Worm (Caenorhabditis elegans) whole organism, mixed stage, embryonic: Measurements from ENCODE around the gene asp-3.

Experiments used
- M03D4.4 ChIP-seq: sonication (generic microtip); optimal IDR thresholded peaks from 2 replicates; lab custom pipeline; 2017; ENCODE audit warnings: mild to moderate bottlenecking, missing genetic modification characterization, missing compliant biosample characterization
- bed-3 ChIP-seq: fragments of 200-800 bp; sonication (Bioruptor generic); optimal IDR thresholded peaks from 3 replicates; lab custom pipeline; 2018; ENCODE audit warnings: mild to moderate bottlenecking, missing genetic modification characterization, moderate library complexity, missing compliant biosample characterization
- blmp-1 ChIP-seq: fragments of 150-350 bp; optimal IDR thresholded peaks from 2 replicates; lab custom pipeline; 2014; ENCODE audit warnings: missing biosample characterization, missing genetic modification characterization
- ceh-39 ChIP-seq: fragments of 150-350 bp; optimal IDR thresholded peaks from 2 replicates; lab custom pipeline; 2014; ENCODE audit warnings: missing biosample characterization, missing genetic modification characterization
- ceh-43 ChIP-seq: fragments of 200-800 bp; sonication (Bioruptor generic); optimal IDR thresholded peaks from 2 replicates; lab custom pipeline; 2018; ENCODE audit warnings: mild to moderate bottlenecking, missing genetic modification characterization, moderate library complexity, missing compliant biosample characterization
- ceh-83 ChIP-seq: fragments of 200-800 bp; sonication (Bioruptor generic); optimal IDR thresholded peaks from 2 replicates; lab custom pipeline; 2018; ENCODE audit warnings: mild to moderate bottlenecking, missing genetic modification characterization, missing compliant biosample characterization
- ces-1 ChIP-seq: fragments of 150-350 bp; optimal IDR thresholded peaks from 2 replicates; lab custom pipeline; 2014; ENCODE audit warnings: missing biosample characterization, missing genetic modification reagents, missing genetic modification characterization
- cnd-1 ChIP-seq: fragments of 200-800 bp; sonication (Bioruptor generic); optimal IDR thresholded peaks from 2 replicates; lab custom pipeline; 2018; ENCODE audit warnings: mild to moderate bottlenecking, missing genetic modification characterization, missing compliant biosample characterization
- drap-1 ChIP-seq: fragments of 200-800 bp; sonication (Bioruptor generic); optimal IDR thresholded peaks from 3 replicates; lab custom pipeline; 2018; ENCODE audit warnings: mild to moderate bottlenecking, missing genetic modification characterization, missing compliant biosample characterization
- elt-1 ChIP-seq: sonication (generic microtip); optimal IDR thresholded peaks from 2 replicates; lab custom pipeline; 2017; ENCODE audit warnings: missing genetic modification characterization, mild to moderate bottlenecking, missing compliant biosample characterization, antibody characterized with exemption, moderate library complexity, borderline replicate concordance; ENCODE audit not compliant: insufficient read depth
- elt-3 ChIP-seq: fragments of 150-350 bp; optimal IDR thresholded peaks from 2 replicates; lab custom pipeline; 2014; ENCODE audit warnings: missing biosample characterization, missing genetic modification characterization
- flh-1 ChIP-seq: fragments of 200-800 bp; sonication (Bioruptor generic); optimal IDR thresholded peaks from 2 replicates; lab custom pipeline; 2018; ENCODE audit warnings: mild to moderate bottlenecking, missing genetic modification characterization, moderate library complexity, missing compliant biosample characterization
- ham-2 ChIP-seq: fragments of 200-800 bp; sonication (Bioruptor generic); optimal IDR thresholded peaks from 2 replicates; lab custom pipeline; 2018; ENCODE audit warnings: mild to moderate bottlenecking, missing genetic modification characterization, missing compliant biosample characterization
- hlh-1 ChIP-seq: fragments of 150-350 bp; optimal IDR thresholded peaks from 2 replicates; lab custom pipeline; 2014; ENCODE audit warnings: missing biosample characterization, missing genetic modification reagents, missing genetic modification characterization
- lin-32 ChIP-seq: fragments of 200-800 bp; sonication (Bioruptor generic); optimal IDR thresholded peaks from 2 replicates; lab custom pipeline; 2018; ENCODE audit warnings: mild to moderate bottlenecking, missing genetic modification characterization, missing compliant biosample characterization
- lsy-2 ChIP-seq: fragments of 150-350 bp; optimal IDR thresholded peaks from 2 replicates; lab custom pipeline; 2014; ENCODE audit warnings: missing biosample characterization, missing genetic modification characterization
- mep-1 ChIP-seq: fragments of 150-350 bp; optimal IDR thresholded peaks from 2 replicates; lab custom pipeline; 2017; ENCODE audit warnings: missing biosample characterization, missing genetic modification reagents, missing genetic modification characterization, inconsistent platforms
- nhr-12 ChIP-seq: fragments of 150-350 bp; optimal IDR thresholded peaks from 2 replicates; lab custom pipeline; 2014; ENCODE audit warnings: missing biosample characterization, missing genetic modification characterization
- nhr-2 ChIP-seq: fragments of 150-350 bp; optimal IDR thresholded peaks from 2 replicates; lab custom pipeline; 2014; ENCODE audit warnings: missing biosample characterization, missing genetic modification characterization
- nhr-28 ChIP-seq: fragments of 150-350 bp; optimal IDR thresholded peaks from 2 replicates; lab custom pipeline; 2014; ENCODE audit warnings: missing biosample characterization, missing genetic modification characterization
- nhr-76 ChIP-seq: sonication (generic microtip); optimal IDR thresholded peaks from 2 replicates; lab custom pipeline; 2017; ENCODE audit warnings: missing biosample characterization, missing genetic modification characterization
- pha-4 ChIP-seq: fragments of 150-350 bp; optimal IDR thresholded peaks from 2 replicates; lab custom pipeline; 2018; ENCODE audit warnings: missing biosample characterization, missing genetic modification reagents, missing genetic modification characterization
- snpc-4 ChIP-seq: fragments of 150-350 bp; optimal IDR thresholded peaks from 2 replicates; lab custom pipeline; 2014; ENCODE audit warnings: missing biosample characterization, missing genetic modification characterization
- tbx-8 ChIP-seq: fragments of 200-800 bp; sonication (Bioruptor generic); optimal IDR thresholded peaks from 2 replicates; lab custom pipeline; 2018; ENCODE audit warnings: mild to moderate bottlenecking, missing genetic modification characterization, moderate library complexity, missing compliant biosample characterization
- unc-120 ChIP-seq: sonication (generic microtip); optimal IDR thresholded peaks from 2 replicates; lab custom pipeline; 2017; ENCODE audit warnings: missing genetic modification characterization, missing compliant biosample characterization; ENCODE audit not compliant: poor library complexity, severe bottlenecking
- unc-39 ChIP-seq: fragments of 150-350 bp; optimal IDR thresholded peaks from 2 replicates; lab custom pipeline; 2014; ENCODE audit warnings: missing biosample characterization, missing genetic modification characterization
- zip-8 ChIP-seq: fragments of 150-350 bp; optimal IDR thresholded peaks from 2 replicates; lab custom pipeline; 2014; ENCODE audit warnings: missing biosample characterization, missing genetic modification characterization
- ztf-11 ChIP-seq: fragments of 150-350 bp; optimal IDR thresholded peaks from 2 replicates; lab custom pipeline; 2014; ENCODE audit warnings: missing biosample characterization, missing genetic modification characterization

The asp-3 gene

DNA sequence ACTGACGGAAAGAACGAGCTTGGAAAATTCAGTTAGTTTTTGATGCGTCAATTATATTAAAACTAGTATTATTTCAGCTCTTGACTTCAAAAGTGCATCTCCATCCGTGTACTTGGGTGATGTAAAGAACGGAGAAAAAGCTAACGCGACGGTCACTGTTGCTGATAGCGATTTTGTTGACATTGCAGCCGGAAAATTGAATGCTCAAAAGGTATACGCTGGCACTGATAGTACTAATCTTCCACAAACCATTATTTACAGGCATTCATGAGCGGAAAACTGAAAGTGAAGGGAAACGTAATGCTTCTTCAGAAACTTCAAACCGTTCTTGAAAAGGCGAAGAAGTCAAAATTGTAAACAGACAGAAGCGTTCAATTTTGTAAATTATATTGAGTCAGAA lies 28.8 kb downstream of the asp-3 start:
- TF ChIP-seq blmp-1 (tag; lab: Kevin White, UChicago) (no peak), nhr-2 (tag; lab: Kevin White, UChicago) (no peak), nhr-12 (tag; lab: Kevin White, UChicago) (no peak), ces-1 (GFP tag; lab: Kevin White, UChicago) (no peak), tbx-8 (GFP tag; lab: Kevin White, UChicago) (no peak), hlh-1 (tag; lab: Kevin White, UChicago) (no peak), unc-39 (tag; lab: Kevin White, UChicago) (no peak), snpc-4 (no peak), ham-2 (GFP tag; lab: Kevin White, UChicago) (no peak), drap-1 (GFP tag; lab: Kevin White, UChicago) (no peak), zip-8 (no peak), M03D4.4 (no peak), cnd-1 (tag; lab: Kevin White, UChicago) (no peak)

DNA sequence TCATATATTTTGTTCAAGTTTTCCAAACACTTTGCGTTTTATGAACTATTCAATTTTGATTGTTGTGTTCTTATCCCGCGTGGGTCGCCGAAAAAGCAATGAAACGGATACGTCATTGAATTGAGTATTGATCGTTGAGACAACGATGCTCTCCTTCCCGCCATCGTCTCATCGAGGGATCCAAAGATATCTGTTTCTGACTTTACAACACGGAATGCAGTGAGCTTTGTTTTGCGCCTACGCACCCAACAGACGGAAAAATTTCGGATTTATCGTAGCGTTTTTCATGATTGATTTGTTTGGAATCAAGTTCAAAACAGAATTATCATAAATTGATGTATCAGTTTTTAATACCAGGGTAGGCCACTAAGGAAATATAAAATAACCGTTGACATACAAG lies 31.7 kb downstream of the asp-3 start:
- TF ChIP-seq unc-120 (tag; lab: Kevin White, UChicago) (peak; percentile 21), cnd-1 (tag; lab: Kevin White, UChicago) (no peak), hlh-1 (tag; lab: Kevin White, UChicago) (peak; percentile 74)

DNA sequence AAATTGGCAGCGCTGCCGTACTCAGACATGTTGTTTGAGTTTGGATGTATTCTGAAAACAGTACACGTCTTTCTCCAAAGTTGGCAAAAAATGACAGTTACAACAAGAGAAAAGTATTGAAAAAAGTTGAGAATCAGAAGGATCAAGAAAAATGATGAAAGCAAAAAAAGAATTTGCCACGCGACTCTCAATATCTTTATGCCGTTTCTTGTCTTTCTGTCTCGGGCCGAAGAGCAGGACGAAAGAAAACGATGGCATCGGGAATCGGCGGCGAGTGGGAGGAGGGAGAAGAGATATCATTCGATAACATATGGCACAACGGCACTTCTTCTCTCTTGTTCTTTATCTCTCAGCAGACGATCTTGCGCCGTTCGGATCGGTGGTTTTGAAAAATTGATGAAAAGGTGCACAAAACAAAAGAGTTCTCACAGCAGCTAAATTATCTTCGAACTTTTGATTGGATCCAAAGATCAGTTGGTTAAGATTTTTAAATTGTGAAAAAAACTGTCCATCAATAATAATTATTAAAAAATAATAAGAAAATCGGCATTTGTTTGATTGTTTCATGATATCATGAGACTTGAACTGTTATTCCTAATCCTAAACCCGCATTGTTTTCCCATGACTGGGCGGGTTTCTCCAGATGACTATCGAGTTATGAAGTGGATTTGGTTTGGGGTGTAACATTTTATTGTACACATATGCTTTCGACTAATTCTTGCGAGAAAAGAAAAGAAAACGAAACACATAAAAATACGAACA lies 32.5 kb downstream of the asp-3 start, which contains the start of gene gei-15:
Gene gei-15, minus strand, starts transcription at position 51 of the 762 bp plus-strand sequence.
- TF ChIP-seq bed-3 (no peak), hlh-1 (tag; lab: Kevin White, UChicago) (peak; percentile 82)

DNA sequence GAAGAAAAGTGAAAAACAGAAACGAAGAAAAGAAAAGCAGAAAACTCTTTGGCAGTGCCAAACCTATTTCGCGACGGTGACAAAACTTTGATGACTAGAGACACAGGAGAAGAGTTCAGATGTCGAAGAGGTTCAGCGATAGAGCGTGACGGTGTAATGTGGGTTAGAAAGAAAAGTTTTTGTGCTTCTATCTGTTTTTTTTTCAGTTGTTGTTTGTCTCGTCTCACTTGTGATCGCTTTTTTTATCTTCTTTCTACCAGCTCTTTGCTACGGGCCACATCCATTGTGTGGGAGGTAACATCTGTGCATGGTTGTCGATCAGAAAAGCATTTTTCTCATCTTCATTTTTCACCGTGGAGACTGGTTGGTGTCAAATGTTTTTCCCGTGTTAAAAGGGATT lies 35.0 kb downstream of the asp-3 start, which contains the start of gene F41B4.1:
Gene F41B4.1, minus strand, starts transcription at position 23 of the 400 bp plus-strand sequence.
- TF ChIP-seq tbx-8 (GFP tag; lab: Kevin White, UChicago) (no peak), hlh-1 (tag; lab: Kevin White, UChicago) (peak; percentile 42), nhr-76 (no peak), nhr-12 (tag; lab: Kevin White, UChicago) (no peak)

DNA sequence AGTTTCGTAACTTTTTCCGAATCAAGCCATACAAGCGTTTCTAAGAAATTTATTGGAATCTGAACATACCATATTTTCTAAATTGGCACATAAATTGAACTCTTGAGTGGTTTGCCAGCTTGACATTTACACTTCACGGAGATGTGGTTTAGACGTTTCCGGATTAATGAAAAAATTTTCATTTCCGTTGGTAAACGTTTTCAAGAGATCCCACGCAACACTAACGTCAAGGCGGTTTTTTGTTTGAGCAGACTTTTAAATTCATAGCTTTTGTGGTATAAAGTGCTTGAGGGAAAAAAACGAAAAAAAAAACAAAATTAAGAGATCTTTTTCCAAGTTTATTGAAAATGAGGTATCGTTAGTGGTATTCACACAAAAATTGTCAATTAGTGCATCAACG lies 44.3 kb downstream of the asp-3 start, which contains the start of gene F41B4.2:
Gene F41B4.2, minus strand, starts transcription at position 101 of the 400 bp plus-strand sequence.
- TF ChIP-seq hlh-1 (tag; lab: Kevin White, UChicago) (no peak), nhr-28 (tag; lab: Kevin White, UChicago) (no peak), ham-2 (GFP tag; lab: Kevin White, UChicago) (no peak), elt-3 (tag; lab: Kevin White, UChicago) (no peak), lsy-2 (no peak), unc-39 (tag; lab: Kevin White, UChicago) (no peak), elt-1 (tag; lab: Kevin White, UChicago) (no peak), nhr-76 (no peak), lin-32 (GFP tag; lab: Kevin White, UChicago) (no peak), flh-1 (no peak), cnd-1 (tag; lab: Kevin White, UChicago) (no peak), pha-4 (tag; lab: Kevin White, UChicago) (no peak), unc-120 (tag; lab: Kevin White, UChicago) (no peak), zip-8 (no peak), mep-1 (no peak), ceh-43 (GFP tag; lab: Kevin White, UChicago) (no peak), ceh-83 (no peak)

DNA sequence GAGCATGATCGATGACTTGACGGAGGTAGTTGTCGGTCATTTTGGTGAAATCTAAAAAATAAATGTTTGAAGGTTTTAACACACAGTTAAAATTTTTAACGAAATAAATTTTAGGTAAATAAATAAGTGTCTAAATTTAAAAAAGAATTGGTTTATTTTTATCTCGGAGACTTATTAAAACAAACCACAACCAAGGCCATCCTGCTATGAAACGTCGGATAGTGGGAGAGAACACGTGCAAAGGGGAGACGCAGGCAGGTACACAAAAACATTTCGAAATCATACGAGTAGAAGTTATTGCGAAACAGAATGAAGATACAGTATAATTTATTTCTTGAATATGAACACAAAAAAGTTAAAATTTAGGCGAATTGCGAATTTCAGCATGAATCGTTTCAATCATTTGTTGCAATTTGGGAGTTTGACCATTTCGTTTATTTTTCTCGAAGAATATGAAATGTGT lies 45.2 kb downstream of the asp-3 start, which contains the start of gene F41B4.3:
Gene F41B4.3, minus strand, starts transcription at position 51 of the 463 bp plus-strand sequence.
- TF ChIP-seq drap-1 (GFP tag; lab: Kevin White, UChicago) (no peak), ztf-11 (tag; lab: Kevin White, UChicago) (no peak), cnd-1 (tag; lab: Kevin White, UChicago) (no peak), ceh-39 (tag; lab: Kevin White, UChicago) (no peak), tbx-8 (GFP tag; lab: Kevin White, UChicago) (no peak), ceh-43 (GFP tag; lab: Kevin White, UChicago) (no peak), elt-3 (tag; lab: Kevin White, UChicago) (no peak), bed-3 (no peak), pha-4 (tag; lab: Kevin White, UChicago) (no peak), elt-1 (tag; lab: Kevin White, UChicago) (no peak), lsy-2 (no peak), nhr-12 (tag; lab: Kevin White, UChicago) (no peak), nhr-76 (no peak), nhr-28 (tag; lab: Kevin White, UChicago) (no peak), ces-1 (GFP tag; lab: Kevin White, UChicago) (no peak), flh-1 (no peak)
